Worm (Caenorhabditis elegans): ENCODE measurements around the gene F22F7.11.

Gene F22F7.11

ce11 chrV:2126996-2127585 lies 7.5 kb downstream of the F22F7.11 start, which contains the start of gene ldp-1 (continued):
- TF ChIP-seq ekl-4 (GFP tag; IDR thresholded peaks at IDR 0.05) (peak; percentile 9; the same call in 1 of the 2 replicates), dox-1 (GFP tag; IDR thresholded peaks at IDR 0.05) (peak; percentile 43; the same call in 1 of the 2 replicates), F57A8.1 (GFP tag; optimal IDR thresholded peaks at IDR 0.05) (no peak), efl-1 (GFP tag; optimal IDR thresholded peaks at IDR 0.05) (peak; percentile 49), F37B4.10 (GFP tag; IDR thresholded peaks at IDR 0.05) (no peak), D2030.7 (GFP tag; IDR thresholded peaks at IDR 0.05) (peak; percentile 20; the same call in 1 of the 2 replicates), nhr-90 (tag; optimal IDR thresholded peaks at IDR 0.05) (no peak), cebp-1 (GFP tag; IDR thresholded peaks at IDR 0.05) (no peak), cebp-1 (tag; optimal IDR thresholded peaks at IDR 0.05) (peak; percentile 24), pbrm-1 (GFP tag; IDR thresholded peaks at IDR 0.05) (0 out of 2 replicates have a peak, but pooled peaks have one; percentile 32), rec-8 (tag; optimal IDR thresholded peaks at IDR 0.05) (peak in 1 of 2 experiments; percentile 2), nfyb-1 (GFP tag; IDR thresholded peaks at IDR 0.05) (no peak), attf-6 (GFP tag; IDR thresholded peaks at IDR 0.05) (no peak), somi-1 (GFP tag; optimal IDR thresholded peaks at IDR 0.05) (no peak), unc-130 (GFP tag; optimal IDR thresholded peaks at IDR 0.05) (peak; percentile 76), ztf-22 (GFP tag; optimal IDR thresholded peaks at IDR 0.05) (no peak), F39B2.1 (GFP tag; IDR thresholded peaks at IDR 0.05) (no peak), xnd-1 (tag; optimal IDR thresholded peaks at IDR 0.05) (peak; percentile 8), mel-28 (tag; optimal IDR thresholded peaks at IDR 0.05; ENCODE audit: borderline replicate concordance) (no peak), F22D6.2 (tag; optimal IDR thresholded peaks at IDR 0.05) (peak; percentile 60), ceh-79 (tag; optimal IDR thresholded peaks at IDR 0.05) (no peak), rcor-1 (GFP tag; IDR thresholded peaks at IDR 0.05) (peak; percentile 46; the same call in 1 of the 2 replicates), die-1 (tag; optimal IDR thresholded peaks at IDR 0.05) (no peak), dpl-1 (GFP tag; optimal IDR thresholded peaks at IDR 0.05) (peak; percentile 73), tbx-9 (tag; optimal IDR thresholded peaks at IDR 0.05; ENCODE audit: borderline replicate concordance) (no peak)

- TF ChIP-seq ekl-4 (GFP tag; IDR thresholded peaks at IDR 0.05) (no peak), ccch-3 (GFP tag; optimal IDR thresholded peaks at IDR 0.05) (no peak), sea-2 (GFP tag; IDR thresholded peaks at IDR 0.05) (0 out of 2 replicates have a peak, but pooled peaks have one; percentile 18), attf-3 (GFP tag; conservative IDR thresholded peaks at IDR 0.05) (no peak), zfh-2 (GFP tag; conservative IDR thresholded peaks at IDR 0.05) (peak; percentile 56; the same call in 1 of the 2 replicates), nfyb-1 (GFP tag; IDR thresholded peaks at IDR 0.05) (peak; percentile 19; the same call in 1 of the 2 replicates), nfya-2 (GFP tag; IDR thresholded peaks at IDR 0.05) (no peak)
Measured at ce11 chrV:2132675-2133074, 13.0 kb downstream of the F22F7.11 start.

- TF ChIP-seq attf-3 (GFP tag; conservative IDR thresholded peaks at IDR 0.05) (no peak), ztf-25 (GFP tag; IDR thresholded peaks at IDR 0.05) (no peak), nhr-27 (tag; optimal IDR thresholded peaks at IDR 0.05) (no peak), sdz-38 (tag; optimal IDR thresholded peaks at IDR 0.05) (no peak), tbx-9 (tag; optimal IDR thresholded peaks at IDR 0.05; ENCODE audit: borderline replicate concordance) (no peak), egrh-3 (GFP tag; IDR thresholded peaks at IDR 0.05) (peak; percentile 31; the same call in 1 of the 2 replicates), egl-44 (GFP tag; IDR thresholded peaks at IDR 0.05) (no peak), zim-3 (tag; optimal IDR thresholded peaks at IDR 0.05) (no peak), ceh-27 (GFP tag; optimal IDR thresholded peaks at IDR 0.05) (peak; percentile 43), Y53G8AR.9 (GFP tag; conservative IDR thresholded peaks at IDR 0.05) (no peak), F57C9.4 (tag; optimal IDR thresholded peaks at IDR 0.05) (no peak), nhr-90 (tag; optimal IDR thresholded peaks at IDR 0.05) (no peak), efl-1 (GFP tag; optimal IDR thresholded peaks at IDR 0.05) (no peak), hlh-12 (tag; optimal IDR thresholded peaks at IDR 0.05) (no peak), ama-1 (optimal IDR thresholded peaks at IDR 0.05) (no peak), ama-1 (GFP tag; optimal IDR thresholded peaks at IDR 0.05) (no peak), mcd-1 (GFP tag; IDR thresholded peaks at IDR 0.05) (0 out of 2 replicates have a peak, but pooled peaks have one; percentile 41), lin-54 (GFP tag; optimal IDR thresholded peaks at IDR 0.05) (no peak), snpc-4 (GFP tag; optimal IDR thresholded peaks at IDR 0.05) (no peak), snpc-4 (tag; optimal IDR thresholded peaks at IDR 0.05) (peak in 1 of 4 experiments; percentile 13)
Measured at ce11 chrV:2133512-2133911, 13.9 kb downstream of the F22F7.11 start.
